Worm (Caenorhabditis elegans): ENCODE measurements around the gene kel-1.

Gene kel-1

ce11 chrII:11688643-11689042 is at the start of gene kel-1:
Gene kel-1, plus strand, starts transcription at chrII:11688943.
- TF ChIP-seq W03F9.2 (tag; optimal IDR thresholded peaks at IDR 0.05) = no peak
- TF ChIP-seq him-1 (tag; optimal IDR thresholded peaks at IDR 0.05) = no peak
- TF ChIP-seq dao-5 (tag; optimal IDR thresholded peaks at IDR 0.05) = no peak

DNA sequence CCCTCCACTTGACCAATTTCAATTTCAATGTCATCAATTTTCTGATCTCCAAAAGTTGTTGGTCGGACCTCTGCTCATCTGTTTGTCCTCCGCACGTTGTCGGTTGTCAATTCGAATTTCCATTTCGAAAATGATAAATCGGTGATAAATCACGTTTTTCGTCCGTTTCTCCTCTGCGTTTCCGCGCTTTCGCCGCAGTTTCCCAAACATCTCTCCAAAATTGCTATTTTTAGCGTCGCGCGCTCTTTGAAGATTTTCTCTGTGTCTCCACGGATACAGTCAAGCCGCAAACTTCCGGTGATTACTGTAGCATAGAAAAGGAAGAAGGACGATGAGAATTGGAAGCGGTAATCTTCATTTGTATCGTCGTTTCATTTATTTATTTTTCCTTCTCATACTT is 46.7 kb upstream of the kel-1 start:
- TF ChIP-seq dao-5 (tag; optimal IDR thresholded peaks at IDR 0.05) (no peak), W03F9.2 (tag; optimal IDR thresholded peaks at IDR 0.05) (no peak), him-1 (tag; optimal IDR thresholded peaks at IDR 0.05) (no peak)

DNA sequence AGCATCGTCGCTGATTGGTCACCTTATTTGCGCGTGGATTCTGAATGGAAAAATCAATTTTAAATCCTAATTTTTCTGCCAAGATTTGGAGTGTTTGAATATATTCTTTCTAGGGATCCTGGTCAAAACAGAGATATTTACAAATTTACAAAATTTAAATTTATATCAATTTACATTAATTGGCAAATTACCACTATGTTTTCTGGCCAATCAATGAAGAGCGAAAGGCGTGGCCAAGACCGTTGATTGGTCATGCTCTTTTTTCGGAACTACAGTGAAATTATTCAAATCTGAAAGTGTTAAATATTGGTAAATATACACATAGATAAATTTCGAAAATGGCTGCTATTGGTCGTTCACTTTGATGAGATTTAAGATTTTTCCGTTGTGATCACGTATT is 46.0 kb upstream of the kel-1 start:
- TF ChIP-seq him-1 (tag; optimal IDR thresholded peaks at IDR 0.05) = no peak
- no peak for TF ChIP-seq dao-5 (tag; optimal IDR thresholded peaks at IDR 0.05)
- TF ChIP-seq W03F9.2 (tag; optimal IDR thresholded peaks at IDR 0.05) = no peak

DNA sequence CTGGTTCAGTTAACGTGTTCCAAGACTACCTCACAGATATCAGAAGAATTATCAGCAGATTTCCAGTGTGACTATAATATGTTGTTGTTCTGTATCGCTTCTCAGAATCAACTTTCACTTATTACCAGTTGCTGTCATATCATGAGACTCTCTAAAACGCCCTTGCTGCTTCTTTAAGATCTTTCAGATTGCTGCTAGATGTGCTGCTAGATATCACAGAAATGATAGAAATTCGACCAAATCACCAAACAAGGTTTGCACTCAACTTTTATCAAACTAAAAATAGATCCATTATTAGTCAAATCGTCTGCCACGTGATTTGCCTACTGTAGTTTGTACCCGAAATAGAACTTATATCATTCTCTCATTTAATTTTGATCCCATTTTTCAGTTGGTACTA is 44.2 kb upstream of the kel-1 start:
- TF ChIP-seq W03F9.2 (tag; optimal IDR thresholded peaks at IDR 0.05) (no peak), him-1 (tag; optimal IDR thresholded peaks at IDR 0.05) (no peak), dao-5 (tag; optimal IDR thresholded peaks at IDR 0.05) (no peak)

ce11 chrII:11645383-11645782 is 43.4 kb upstream of the kel-1 start:
- TF ChIP-seq him-1 (tag; optimal IDR thresholded peaks at IDR 0.05) = no peak
- TF ChIP-seq dao-5 (tag; optimal IDR thresholded peaks at IDR 0.05) = no peak
- no peak for TF ChIP-seq W03F9.2 (tag; optimal IDR thresholded peaks at IDR 0.05)

ce11 chrII:11646276-11646797 is 42.4 kb upstream of the kel-1 start, which contains the start of gene ghi-1:
Gene ghi-1, plus strand, starts transcription at chrII:11646747.
- TF ChIP-seq him-1 (tag; optimal IDR thresholded peaks at IDR 0.05) (no peak), W03F9.2 (tag; optimal IDR thresholded peaks at IDR 0.05) (no peak)

DNA sequence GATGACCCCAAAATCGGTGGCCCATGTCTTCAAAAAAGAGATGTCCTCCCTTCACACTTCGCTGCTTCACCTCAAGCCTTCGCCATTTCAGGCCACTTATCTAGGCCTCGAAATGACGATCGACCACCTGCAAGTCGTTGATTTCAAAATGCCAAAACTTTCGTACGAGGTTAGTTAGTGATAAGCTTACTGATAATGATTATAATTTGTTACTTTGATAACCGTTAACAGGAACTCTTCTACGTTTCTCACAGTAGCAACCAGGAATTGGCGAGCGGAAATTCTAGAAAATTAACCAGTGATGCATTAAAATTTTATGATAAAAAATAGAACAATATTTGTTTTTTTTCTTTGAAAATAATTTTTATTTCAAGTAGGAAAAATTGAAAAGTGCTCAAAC is 41.9 kb upstream of the kel-1 start:
- TF ChIP-seq W03F9.2 (tag; optimal IDR thresholded peaks at IDR 0.05) (no peak), dao-5 (tag; optimal IDR thresholded peaks at IDR 0.05) (no peak), him-1 (tag; optimal IDR thresholded peaks at IDR 0.05) (no peak)

- TF ChIP-seq W03F9.2 (tag; optimal IDR thresholded peaks at IDR 0.05) (no peak), dao-5 (tag; optimal IDR thresholded peaks at IDR 0.05) (no peak), him-1 (tag; optimal IDR thresholded peaks at IDR 0.05) (no peak)
Measured at ce11 chrII:11649239-11649638, 39.5 kb upstream of the kel-1 start.

- TF ChIP-seq W03F9.2 (tag; optimal IDR thresholded peaks at IDR 0.05) = no peak
- TF ChIP-seq dao-5 (tag; optimal IDR thresholded peaks at IDR 0.05) = no peak
- TF ChIP-seq him-1 (tag; optimal IDR thresholded peaks at IDR 0.05) = no peak
Measured at ce11 chrII:11650975-11651588, 37.7 kb upstream of the kel-1 start, which contains the start of gene coa-7. Gene coa-7, minus strand, starts transcription at chrII:11651148.

- TF ChIP-seq dao-5 (tag; optimal IDR thresholded peaks at IDR 0.05) (no peak), him-1 (tag; optimal IDR thresholded peaks at IDR 0.05) (no peak), W03F9.2 (tag; optimal IDR thresholded peaks at IDR 0.05) (no peak)
Measured at ce11 chrII:11652125-11652524, 36.6 kb upstream of the kel-1 start.

DNA sequence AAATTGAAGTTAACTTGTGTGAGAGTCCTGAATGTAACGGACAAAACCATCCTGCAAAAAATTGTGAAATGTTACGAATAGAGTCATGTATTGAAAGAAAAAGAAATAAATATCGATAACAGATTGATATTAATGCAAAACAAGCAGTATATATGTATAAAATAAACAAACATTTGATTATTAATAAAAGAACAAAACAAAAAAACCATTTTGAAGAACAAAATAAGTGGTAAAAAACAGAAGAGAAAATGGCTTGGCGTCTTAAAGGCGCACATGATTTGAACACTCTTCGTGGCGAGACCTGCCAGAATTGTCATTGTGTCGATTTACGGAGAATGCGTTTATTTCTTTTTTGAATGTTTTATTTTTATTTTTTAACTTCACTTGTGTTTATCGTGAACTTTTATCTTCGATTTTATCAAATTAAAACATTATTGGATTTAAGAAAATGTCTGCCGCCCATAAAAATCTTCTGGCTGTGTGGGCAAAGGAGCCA is 36.0 kb upstream of the kel-1 start, which contains the start of the genes rad-23 and rpn-12:
TSS of gene rad-23 (minus strand) at position 51 of the 496 bp plus-strand sequence.
TSS of gene rpn-12 (plus strand) at position 446 of the 496 bp plus-strand sequence.
- TF ChIP-seq dao-5 (tag; optimal IDR thresholded peaks at IDR 0.05) (no peak), him-1 (tag; optimal IDR thresholded peaks at IDR 0.05) (no peak), W03F9.2 (tag; optimal IDR thresholded peaks at IDR 0.05) (peak; percentile 82)

ce11 chrII:11657079-11657478 is 31.7 kb upstream of the kel-1 start, which contains the start of gene nep-1:
Gene nep-1, minus strand, starts transcription at chrII:11657179.
- TF ChIP-seq dao-5 (tag; optimal IDR thresholded peaks at IDR 0.05) = no peak
- TF ChIP-seq W03F9.2 (tag; optimal IDR thresholded peaks at IDR 0.05) = no peak
- TF ChIP-seq him-1 (tag; optimal IDR thresholded peaks at IDR 0.05) = no peak

DNA sequence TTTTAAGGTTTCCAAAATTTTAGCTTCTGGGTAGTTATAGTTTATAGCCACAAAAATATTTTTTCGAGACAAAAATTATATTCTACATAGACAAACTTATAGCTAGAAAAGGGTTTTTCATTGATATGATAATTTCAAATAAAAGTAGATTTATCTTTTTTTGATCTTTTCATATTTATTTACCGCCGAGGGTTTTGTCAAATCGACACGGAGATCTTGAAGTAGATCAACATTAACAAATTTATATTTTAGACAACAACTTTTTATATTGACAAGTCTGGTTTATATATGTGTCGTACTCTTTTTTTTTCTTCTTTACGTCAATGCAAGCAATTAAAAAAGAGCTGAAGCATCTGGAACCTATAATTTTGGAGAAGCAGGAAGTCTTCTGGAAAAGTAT is 29.9 kb upstream of the kel-1 start:
- no peak for TF ChIP-seq W03F9.2 (tag; optimal IDR thresholded peaks at IDR 0.05)
- no peak for TF ChIP-seq dao-5 (tag; optimal IDR thresholded peaks at IDR 0.05)
- no peak for TF ChIP-seq him-1 (tag; optimal IDR thresholded peaks at IDR 0.05)

- TF ChIP-seq dao-5 (tag; optimal IDR thresholded peaks at IDR 0.05) = no peak
- no peak for TF ChIP-seq W03F9.2 (tag; optimal IDR thresholded peaks at IDR 0.05)
- no peak for TF ChIP-seq him-1 (tag; optimal IDR thresholded peaks at IDR 0.05)
Measured at ce11 chrII:11675877-11676473, 12.8 kb upstream of the kel-1 start, which contains the start of the genes trr-1 and C47D12.2. Gene trr-1, minus strand, starts transcription at chrII:11675927. Gene C47D12.2, plus strand, starts transcription at chrII:11676306.
